Fruit fly (Drosophila melanogaster): ENCODE results near the gene Hsp110.

Hsp110 gene

dm6 chr3L:14037655-14038644 is 1.1 kb downstream of the Hsp110 start:
- TF ChIP-seq h (optimal IDR thresholded peaks at IDR 0.05) (no peak), Sin3A (optimal IDR thresholded peaks at IDR 0.05) (no peak)

- no peak for TF ChIP-seq ttk (optimal IDR thresholded peaks at IDR 0.05)
- no peak for TF ChIP-seq Sin3A (optimal IDR thresholded peaks at IDR 0.05)
- no peak for TF ChIP-seq insv (optimal IDR thresholded peaks at IDR 0.05)
- TF ChIP-seq Myc (optimal IDR thresholded peaks at IDR 0.05), result no peak
- TF ChIP-seq h (optimal IDR thresholded peaks at IDR 0.05), result no peak
- no peak for TF ChIP-seq psq (optimal IDR thresholded peaks at IDR 0.05)
Observed at dm6 chr3L:14049620-14050253, 12.9 kb downstream of the Hsp110 start, which contains the start of gene Neurl4. TSS of gene Neurl4 (minus strand) at chr3L:14049892.

- TF ChIP-seq ttk (optimal IDR thresholded peaks at IDR 0.05), result no peak
- TF ChIP-seq psq (optimal IDR thresholded peaks at IDR 0.05), result no peak
- TF ChIP-seq Sin3A (optimal IDR thresholded peaks at IDR 0.05), result no peak
- no peak for TF ChIP-seq insv (optimal IDR thresholded peaks at IDR 0.05)
- no peak for TF ChIP-seq h (optimal IDR thresholded peaks at IDR 0.05)
- no peak for TF ChIP-seq Myc (optimal IDR thresholded peaks at IDR 0.05)
Observed at dm6 chr3L:14050944-14051548, 14.2 kb downstream of the Hsp110 start, which contains the start of gene CG6833. TSS of gene CG6833 (plus strand) at chr3L:14051206.

- TF ChIP-seq psq (optimal IDR thresholded peaks at IDR 0.05), result no peak
Observed at dm6 chr3L:14053073-14053643, 16.3 kb downstream of the Hsp110 start, which contains the start of the genes CG13484 and Frl. TSS of gene CG13484 (minus strand) at chr3L:14053079. TSS of gene Frl (plus strand) at chr3L:14053215.

- no peak for TF ChIP-seq h (optimal IDR thresholded peaks at IDR 0.05)
- TF ChIP-seq Sin3A (optimal IDR thresholded peaks at IDR 0.05), result no peak
- no peak for TF ChIP-seq Myc (optimal IDR thresholded peaks at IDR 0.05)
- TF ChIP-seq insv (optimal IDR thresholded peaks at IDR 0.05), result no peak
- no peak for TF ChIP-seq ttk (optimal IDR thresholded peaks at IDR 0.05)
- no peak for TF ChIP-seq psq (optimal IDR thresholded peaks at IDR 0.05)
Observed at dm6 chr3L:14053806-14054205, 17.0 kb downstream of the Hsp110 start.

dm6 chr3L:14055260-14055696 is 18.5 kb downstream of the Hsp110 start:
- no peak for TF ChIP-seq ttk (optimal IDR thresholded peaks at IDR 0.05)
- no peak for TF ChIP-seq Myc (optimal IDR thresholded peaks at IDR 0.05)
- TF ChIP-seq Sin3A (optimal IDR thresholded peaks at IDR 0.05), result no peak
- no peak for TF ChIP-seq h (optimal IDR thresholded peaks at IDR 0.05)
- no peak for TF ChIP-seq psq (optimal IDR thresholded peaks at IDR 0.05)
- no peak for TF ChIP-seq insv (optimal IDR thresholded peaks at IDR 0.05)

dm6 chr3L:14055815-14056516 is 19.1 kb downstream of the Hsp110 start:
- TF ChIP-seq Sin3A (optimal IDR thresholded peaks at IDR 0.05) (no peak), insv (optimal IDR thresholded peaks at IDR 0.05) (no peak), ttk (optimal IDR thresholded peaks at IDR 0.05) (no peak)

- TF ChIP-seq ttk (optimal IDR thresholded peaks at IDR 0.05) (no peak), Sin3A (optimal IDR thresholded peaks at IDR 0.05) (no peak), h (optimal IDR thresholded peaks at IDR 0.05) (no peak), psq (optimal IDR thresholded peaks at IDR 0.05) (no peak), Myc (optimal IDR thresholded peaks at IDR 0.05) (no peak), insv (optimal IDR thresholded peaks at IDR 0.05) (no peak)
Observed at dm6 chr3L:14056816-14057215, 20.0 kb downstream of the Hsp110 start.

dm6 chr3L:14059266-14059974 is 22.6 kb downstream of the Hsp110 start:
- no peak for TF ChIP-seq Sin3A (optimal IDR thresholded peaks at IDR 0.05)
- TF ChIP-seq insv (optimal IDR thresholded peaks at IDR 0.05), result no peak
- TF ChIP-seq h (optimal IDR thresholded peaks at IDR 0.05), result no peak
- no peak for TF ChIP-seq psq (optimal IDR thresholded peaks at IDR 0.05)
- no peak for TF ChIP-seq Myc (optimal IDR thresholded peaks at IDR 0.05)
- no peak for TF ChIP-seq ttk (optimal IDR thresholded peaks at IDR 0.05)

dm6 chr3L:14062702-14063101 is 25.9 kb downstream of the Hsp110 start:
- TF ChIP-seq ttk (optimal IDR thresholded peaks at IDR 0.05), result no peak
- TF ChIP-seq Myc (optimal IDR thresholded peaks at IDR 0.05), result no peak
- no peak for TF ChIP-seq Sin3A (optimal IDR thresholded peaks at IDR 0.05)
- TF ChIP-seq h (optimal IDR thresholded peaks at IDR 0.05), result no peak
